Fruit fly (Drosophila melanogaster) whole organism, embryonic: ENCODE results near the gene Tlk.

Experiments
- BEAF-32 ChIP-seq: fragments of 200-800 bp; sonication (Bioruptor generic); optimal IDR thresholded peaks from 3 replicates; lab custom pipeline; 2017; ENCODE audit warnings: missing biosample characterization, missing genetic modification characterization, mild to moderate bottlenecking, moderate library complexity, missing genetic modification reagents
- CG10431 ChIP-seq: fragments of 200-800 bp; sonication (Bioruptor generic); optimal IDR thresholded peaks from 3 replicates; lab custom pipeline; 2018; ENCODE audit warnings: missing biosample characterization, mild to moderate bottlenecking, missing genetic modification characterization
- CG10565 ChIP-seq: fragments of 200-800 bp; sonication (Bioruptor generic); optimal IDR thresholded peaks from 3 replicates; lab custom pipeline; 2016; ENCODE audit warnings: missing biosample characterization, mild to moderate bottlenecking, missing genetic modification characterization
- CG12391 ChIP-seq: fragments of 200-800 bp; sonication (Bioruptor generic); optimal IDR thresholded peaks from 3 replicates; lab custom pipeline; 2018; ENCODE audit warnings: missing biosample characterization, mild to moderate bottlenecking, missing genetic modification characterization, moderate library complexity
- CG14667 ChIP-seq: fragments of 200-800 bp; sonication (Bioruptor generic); IDR thresholded peaks from 2 replicates; pipeline ENCODE4 v1.3.6; 2022; ENCODE audit warnings: missing biosample characterization, missing genetic modification characterization
- CG15269 ChIP-seq: fragments of 200-800 bp; sonication (Bioruptor generic); optimal IDR thresholded peaks from 2 replicates; lab custom pipeline; 2018; ENCODE audit warnings: missing biosample characterization, mild to moderate bottlenecking, missing genetic modification characterization, moderate library complexity
- CG15479 ChIP-seq: fragments of 200-800 bp; sonication (Bioruptor generic); optimal IDR thresholded peaks from 3 replicates; lab custom pipeline; 2019; ENCODE audit warnings: missing biosample characterization, mild to moderate bottlenecking, missing genetic modification characterization, moderate library complexity
- CG16863 ChIP-seq: fragments of 200-800 bp; sonication (Bioruptor generic); optimal IDR thresholded peaks from 3 replicates; lab custom pipeline; 2016; ENCODE audit warnings: missing biosample characterization, missing genetic modification characterization
- CG18262 ChIP-seq: fragments of 200-800 bp; optimal IDR thresholded peaks from 3 replicates; lab custom pipeline; 2019; ENCODE audit warnings: missing biosample characterization, mild to moderate bottlenecking, missing genetic modification characterization, moderate library complexity
- CG2129 ChIP-seq: fragments of 200-800 bp; sonication (Bioruptor generic); IDR thresholded peaks from 2 replicates; pipeline ENCODE4 v1.3.6; 2022; ENCODE audit warnings: missing biosample characterization, missing genetic modification characterization; ENCODE audit not compliant: partially characterized antibody
- CG2889 ChIP-seq: fragments of 200-800 bp; sonication (Bioruptor generic); IDR thresholded peaks from 3 replicates; pipeline ENCODE4 v1.3.6; 2022; ENCODE audit warnings: missing biosample characterization, missing genetic modification characterization
- CG30403 ChIP-seq: fragments of 200-800 bp; sonication (Bioruptor generic); optimal IDR thresholded peaks from 3 replicates; lab custom pipeline; 2016; ENCODE audit warnings: missing biosample characterization, missing genetic modification characterization
- CG3065 ChIP-seq: fragments of 200-800 bp; sonication (Bioruptor generic); optimal IDR thresholded peaks from 2 replicates; lab custom pipeline; 2016; ENCODE audit warnings: missing biosample characterization, missing genetic modification characterization
- CG4854 ChIP-seq: fragments of 200-800 bp; sonication (Bioruptor generic); optimal IDR thresholded peaks from 2 replicates; lab custom pipeline; 2016; ENCODE audit warnings: missing biosample characterization, missing genetic modification characterization, inconsistent platforms
- CG5180 ChIP-seq: fragments of 200-800 bp; sonication (Bioruptor generic); optimal IDR thresholded peaks from 3 replicates; lab custom pipeline; 2017; ENCODE audit warnings: missing biosample characterization, missing genetic modification characterization, mild to moderate bottlenecking, moderate library complexity, missing genetic modification reagents
- CG6813 ChIP-seq: fragments of 200-800 bp; sonication (Bioruptor generic); optimal IDR thresholded peaks from 2 replicates; lab custom pipeline; 2017; ENCODE audit warnings: missing biosample characterization, missing genetic modification characterization, mild to moderate bottlenecking, moderate library complexity, missing genetic modification reagents
- CG7786 ChIP-seq: fragments of 200-800 bp; sonication (Bioruptor generic); optimal IDR thresholded peaks from 2 replicates; lab custom pipeline; 2016; ENCODE audit warnings: missing biosample characterization, missing genetic modification characterization
- CG8281 ChIP-seq: fragments of 200-800 bp; sonication (Bioruptor generic); optimal IDR thresholded peaks from 2 replicates; lab custom pipeline; 2018; ENCODE audit warnings: missing biosample characterization, mild to moderate bottlenecking, missing genetic modification characterization, moderate library complexity
- CG9932 ChIP-seq: fragments of 200-800 bp; sonication (Bioruptor generic); IDR thresholded peaks from 2 replicates; pipeline ENCODE4 v1.3.6; 2022; ENCODE audit warnings: missing biosample characterization, missing genetic modification characterization
- Dfd ChIP-seq, 2 experiments: fragments of >200 bp; optimal IDR thresholded peaks; 2 replicates each; lab custom pipeline; 2017; ENCODE audit warnings: missing biosample characterization in 2 of 2, missing genetic modification characterization in 2 of 2
- E2f1 ChIP-seq: fragments of 200-800 bp; sonication (Bioruptor generic); IDR thresholded peaks from 2 replicates; pipeline ENCODE4 v1.3.6; 2022; ENCODE audit warnings: missing biosample characterization, missing genetic modification characterization
- Ets97D ChIP-seq: fragments of 200-800 bp; sonication (Bioruptor generic); optimal IDR thresholded peaks from 3 replicates; lab custom pipeline; 2016; ENCODE audit warnings: missing biosample characterization, missing genetic modification characterization
- Fer1 ChIP-seq: fragments of 200-800 bp; sonication (Bioruptor generic); optimal IDR thresholded peaks from 2 replicates; lab custom pipeline; 2017; ENCODE audit warnings: missing biosample characterization, mild to moderate bottlenecking, missing genetic modification characterization
- Gug ChIP-seq: fragments of 200-800 bp; sonication (Bioruptor generic); IDR thresholded peaks from 4 replicates; pipeline ENCODE4 v1.3.6; 2022; ENCODE audit warnings: missing biosample characterization, missing genetic modification characterization
- Hmr ChIP-seq: fragments of 200-800 bp; sonication (Bioruptor generic); optimal IDR thresholded peaks from 3 replicates; lab custom pipeline; 2017; ENCODE audit warnings: mild to moderate bottlenecking, missing biosample characterization, missing genetic modification reagents, missing genetic modification characterization
- Jarid2 ChIP-seq: fragments of 200-800 bp; sonication (Bioruptor generic); optimal IDR thresholded peaks from 3 replicates; lab custom pipeline; 2017; ENCODE audit warnings: mild to moderate bottlenecking, missing biosample characterization, missing genetic modification reagents, missing genetic modification characterization
- Mad ChIP-seq: fragments of 200-800 bp; sonication (Bioruptor generic); optimal IDR thresholded peaks from 2 replicates; lab custom pipeline; 2016; ENCODE audit warnings: missing biosample characterization, missing genetic modification characterization
- Myb ChIP-seq: fragments of 200-800 bp; sonication (Bioruptor generic); optimal IDR thresholded peaks from 2 replicates; lab custom pipeline; 2016; ENCODE audit warnings: missing biosample characterization, missing genetic modification characterization
- Oli ChIP-seq: fragments of 200-800 bp; sonication (Bioruptor generic); optimal IDR thresholded peaks from 2 replicates; lab custom pipeline; 2018; ENCODE audit warnings: missing biosample characterization, mild to moderate bottlenecking, missing genetic modification characterization, moderate library complexity
- Side ChIP-seq: fragments of 200-800 bp; sonication (Bioruptor generic); optimal IDR thresholded peaks from 2 replicates; lab custom pipeline; 2016; ENCODE audit warnings: missing biosample characterization, missing genetic modification characterization
- Sry-δ ChIP-seq: fragments of 200-800 bp; sonication (Bioruptor generic); optimal IDR thresholded peaks from 2 replicates; lab custom pipeline; 2016; ENCODE audit warnings: missing biosample characterization, missing genetic modification characterization
- Ssrp ChIP-seq: fragments of 200-800 bp; sonication (Bioruptor generic); optimal IDR thresholded peaks from 2 replicates; lab custom pipeline; 2018; ENCODE audit warnings: missing biosample characterization, mild to moderate bottlenecking, missing genetic modification characterization, moderate library complexity
- Trl ChIP-seq, 3 experiments: fragments of >200 bp in 2 of 3; fragments of 200-800 bp in 1 of 3; sonication (Bioruptor generic) in 1 of 3; optimal IDR thresholded peaks; 2 replicates in 1 of 3; 3 replicates in 2 of 3; lab custom pipeline; 2016 to 2017; ENCODE audit warnings: missing biosample characterization in 1 of 3, missing genetic modification characterization in 1 of 3
- Xrp1 ChIP-seq: fragments of 200-800 bp; sonication (Bioruptor generic); IDR thresholded peaks from 2 replicates; pipeline ENCODE4 v1.3.6; 2022; ENCODE audit warnings: missing biosample characterization, missing genetic modification characterization
- ara ChIP-seq: fragments of 200-800 bp; sonication (Bioruptor generic); IDR thresholded peaks from 2 replicates; pipeline ENCODE4 v1.3.6; 2022; ENCODE audit warnings: missing biosample characterization, missing genetic modification characterization
- chn ChIP-seq: fragments of 200-800 bp; sonication (Bioruptor generic); optimal IDR thresholded peaks from 2 replicates; lab custom pipeline; 2016; ENCODE audit warnings: missing biosample characterization, missing genetic modification characterization
- ci ChIP-seq: fragments of 200-800 bp; sonication (Bioruptor generic); IDR thresholded peaks from 3 replicates; pipeline ENCODE4 v1.3.6; 2022; ENCODE audit warnings: missing biosample characterization, missing genetic modification characterization
- dm ChIP-seq: fragments of 200-800 bp; sonication (Bioruptor generic); optimal IDR thresholded peaks from 3 replicates; lab custom pipeline; 2016; ENCODE audit warnings: missing biosample characterization, missing genetic modification characterization
- dysf ChIP-seq: fragments of 200-800 bp; sonication (Bioruptor generic); IDR thresholded peaks from 3 replicates; pipeline ENCODE4 v1.3.6; 2022; ENCODE audit warnings: missing biosample characterization, missing genetic modification characterization
- hkb ChIP-seq, 2 experiments: fragments of 200-800 bp in 1 of 2; fragments of >200 bp in 1 of 2; sonication (Bioruptor generic) in 1 of 2; IDR thresholded peaks in 1 of 2; optimal IDR thresholded peaks in 1 of 2; 2 replicates each; pipeline versions ENCODE4 v1.3.6 to Lab custom; 2017 to 2022; ENCODE audit warnings: missing biosample characterization in 1 of 2, missing genetic modification characterization in 1 of 2
- mld ChIP-seq: fragments of 200-800 bp; sonication (Bioruptor generic); IDR thresholded peaks from 3 replicates; pipeline ENCODE4 v1.3.6; 2022; ENCODE audit warnings: missing biosample characterization, missing genetic modification characterization; ENCODE audit not compliant: partially characterized antibody
- pb ChIP-seq: fragments of 200-800 bp; sonication (Bioruptor generic); optimal IDR thresholded peaks from 3 replicates; lab custom pipeline; 2016; ENCODE audit warnings: missing biosample characterization, missing genetic modification characterization
- pnt ChIP-seq: fragments of 200-800 bp; sonication (Bioruptor generic); optimal IDR thresholded peaks from 3 replicates; lab custom pipeline; 2016; ENCODE audit warnings: missing biosample characterization, missing genetic modification characterization
- ranshi ChIP-seq: fragments of 200-800 bp; sonication (Bioruptor generic); IDR thresholded peaks from 2 replicates; pipeline ENCODE4 v1.3.6; 2022; ENCODE audit warnings: missing biosample characterization, missing genetic modification characterization
- sens ChIP-seq: fragments of 200-800 bp; sonication (Bioruptor generic); peaks from one replicate; lab custom pipeline; 2016; ENCODE audit warnings: missing biosample characterization, missing genetic modification characterization
- slbo ChIP-seq: fragments of 200-800 bp; sonication (Bioruptor generic); IDR thresholded peaks from 2 replicates; pipeline ENCODE4 v1.3.6; 2022; ENCODE audit warnings: missing biosample characterization, missing genetic modification characterization
- stc ChIP-seq: fragments of 200-800 bp; sonication (Bioruptor generic); IDR thresholded peaks from 2 replicates; pipeline ENCODE4 v1.3.6; 2022; ENCODE audit warnings: missing biosample characterization, missing genetic modification characterization
- tio ChIP-seq: fragments of 200-800 bp; sonication (Bioruptor generic); optimal IDR thresholded peaks from 2 replicates; lab custom pipeline; 2017; ENCODE audit warnings: missing biosample characterization, missing genetic modification characterization, inconsistent platforms
- ttk ChIP-seq: fragments of 200-800 bp; sonication (Bioruptor generic); IDR thresholded peaks from 2 replicates; pipeline ENCODE4 v2.1.2; 2022; ENCODE audit warnings: missing biosample characterization, missing genetic modification characterization
- unpg ChIP-seq: fragments of 200-800 bp; sonication (Bioruptor generic); optimal IDR thresholded peaks from 3 replicates; lab custom pipeline; 2018; ENCODE audit warnings: missing biosample characterization, mild to moderate bottlenecking, missing genetic modification characterization, moderate library complexity

The Tlk gene

DNA sequence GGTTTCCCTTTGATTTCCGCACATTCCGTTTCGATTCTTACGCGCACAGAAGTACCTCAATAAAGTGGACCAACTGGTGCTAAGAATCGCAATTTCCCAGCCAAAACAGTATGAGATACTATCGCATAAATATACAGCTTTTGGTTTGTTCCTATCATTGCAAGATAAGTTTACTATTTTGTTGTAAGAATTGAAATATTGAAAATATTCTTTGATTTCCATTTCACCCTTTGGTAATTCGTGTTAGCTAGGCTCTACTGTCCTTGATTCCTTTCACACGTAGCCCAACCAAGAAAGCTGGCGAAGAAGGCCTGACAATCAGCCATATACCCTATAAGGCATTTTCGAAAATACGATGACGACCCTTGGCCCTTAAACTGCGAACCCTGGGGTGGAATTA is 29.2 kb upstream of the Tlk start (continued):
- TF ChIP-seq CG18262 (tag; lab: Kevin White, UChicago) (peak; percentile 56), CG14667 (GFP tag; lab: Robert Waterston, UW) (no peak), tio (GFP tag; lab: Kevin White, UChicago) (peak; percentile 9), ttk (peak; percentile 27; the same call in 1 of the 2 replicates), CG16863 (GFP tag; lab: Kevin White, UChicago) (peak; percentile 30), pb (GFP tag; lab: Kevin White, UChicago) (no peak), dysf (GFP tag; lab: Robert Waterston, UW) (peak; percentile 69), E2f1 (GFP tag; lab: Robert Waterston, UW) (0 out of 2 replicates have a peak, but pooled peaks have one; percentile 32), Gug (GFP tag; lab: Robert Waterston, UW) (peak; percentile 33; the same call in 1 of the 4 replicates), Ets97D (GFP tag; lab: Kevin White, UChicago) (no peak), Sry-δ (GFP tag; lab: Kevin White, UChicago) (peak; percentile 10), Dfd (GFP tag; optimal IDR thresholded peaks at IDR 0.05; lab: Kevin White, UChicago) (no peak), stc (GFP tag; lab: Robert Waterston, UW) (peak; percentile 53; the same call in 1 of the 2 replicates), ci (peak; percentile 52; the same call in 1 of the 3 replicates), dm (GFP tag; lab: Kevin White, UChicago) (no peak), CG12391 (tag; lab: Kevin White, UChicago) (peak; percentile 47), CG2889 (GFP tag; lab: Robert Waterston, UW) (no peak), CG2129 (GFP tag; lab: Robert Waterston, UW) (no peak), pnt (GFP tag; lab: Kevin White, UChicago) (peak; percentile 36), Fer1 (GFP tag; lab: Kevin White, UChicago) (peak; percentile 58), unpg (peak; percentile 54), Mad (GFP tag; lab: Kevin White, UChicago) (no peak), CG10565 (GFP tag; lab: Kevin White, UChicago) (no peak), Hmr (peak; percentile 30), ranshi (GFP tag; lab: Robert Waterston, UW) (peak; percentile 45; the same call in 1 of the 2 replicates), CG8281 (tag; lab: Kevin White, UChicago) (no peak), CG5180 (GFP tag; lab: Kevin White, UChicago) (peak; percentile 9), Trl (optimal IDR thresholded peaks at IDR 0.05; lab: Kevin White, UChicago) (no peak), Trl (GFP tag; optimal IDR thresholded peaks at IDR 0.05; lab: Kevin White, UChicago) (peak; percentile 23), ara (GFP tag; lab: Robert Waterston, UW) (0 out of 2 replicates have a peak, but pooled peaks have one; percentile 35), slbo (GFP tag; lab: Robert Waterston, UW) (peak; percentile 53), hkb (optimal IDR thresholded peaks at IDR 0.05; lab: Kevin White, UChicago) (no peak), hkb (GFP tag; IDR thresholded peaks at IDR 0.05; lab: Robert Waterston, UW) (0 out of 2 replicates have a peak, but pooled peaks have one; percentile 43), mld (GFP tag; lab: Robert Waterston, UW) (no peak), CG6813 (peak; percentile 1), CG15269 (tag; lab: Kevin White, UChicago) (peak; percentile 49), Ssrp (tag; lab: Kevin White, UChicago) (peak; percentile 38), chn (GFP tag; lab: Kevin White, UChicago) (peak; percentile 25), Myb (GFP tag; lab: Kevin White, UChicago) (peak; percentile 19), CG4854 (GFP tag; lab: Kevin White, UChicago) (no peak), Jarid2 (GFP tag; lab: Kevin White, UChicago) (no peak), CG15479 (no peak), Side (GFP tag; lab: Kevin White, UChicago) (peak; percentile 68), CG30403 (GFP tag; lab: Kevin White, UChicago) (peak; percentile 48), sens (GFP tag; lab: Kevin White, UChicago) (peak; percentile 93), Xrp1 (GFP tag; lab: Robert Waterston, UW) (peak; percentile 60; the same call in 1 of the 2 replicates), CG10431 (GFP tag; lab: Kevin White, UChicago) (peak; percentile 6), CG9932 (GFP tag; lab: Robert Waterston, UW) (peak; percentile 36; the same call in 1 of the 2 replicates), CG7786 (GFP tag; lab: Kevin White, UChicago) (peak; percentile 33), BEAF-32 (GFP tag; lab: Kevin White, UChicago) (no peak), Oli (tag; lab: Kevin White, UChicago) (peak; percentile 52), CG3065 (no peak)
